Fruit fly (Drosophila melanogaster) whole organism, embryonic: Measurements from ENCODE around the gene CG5181.
A peak's percentile ranks its signal among the peaks of the same experiment; 100 is the strongest.

ENCODE experiments used
- CG11504 ChIP-seq: fragments of 200-800 bp; sonication (Bioruptor generic); optimal IDR thresholded peaks from 3 replicates; lab custom pipeline; 2019; ENCODE audit warnings: missing biosample characterization, mild to moderate bottlenecking, missing genetic modification characterization, moderate library complexity
- CG12299 ChIP-seq: fragments of 200-800 bp; sonication (Bioruptor generic); optimal IDR thresholded peaks from 2 replicates; lab custom pipeline; 2018; ENCODE audit warnings: missing biosample characterization, mild to moderate bottlenecking, missing genetic modification characterization
- CG13296 ChIP-seq: fragments of 200-800 bp; sonication (Bioruptor generic); optimal IDR thresholded peaks from 3 replicates; lab custom pipeline; 2018; ENCODE audit warnings: missing biosample characterization, mild to moderate bottlenecking, missing genetic modification characterization
- CG13424 ChIP-seq: fragments of 200-800 bp; sonication (Bioruptor generic); optimal IDR thresholded peaks from 2 replicates; lab custom pipeline; 2019; ENCODE audit warnings: missing biosample characterization, mild to moderate bottlenecking, missing genetic modification characterization, moderate library complexity
- CG14014 ChIP-seq: fragments of 200-800 bp; sonication (Bioruptor generic); IDR thresholded peaks from 2 replicates; pipeline ENCODE4 v1.3.6; 2022; ENCODE audit warnings: missing biosample characterization, missing genetic modification characterization
- CG16813 ChIP-seq: fragments of 200-800 bp; sonication (Bioruptor generic); IDR thresholded peaks from 3 replicates; pipeline ENCODE4 v1.3.6; 2022; ENCODE audit warnings: missing biosample characterization, missing genetic modification characterization; ENCODE audit not compliant: partially characterized antibody
- CG17359 ChIP-seq: fragments of 200-800 bp; sonication (Bioruptor generic); optimal IDR thresholded peaks from 3 replicates; lab custom pipeline; 2018; ENCODE audit warnings: missing biosample characterization, mild to moderate bottlenecking, missing genetic modification characterization, moderate library complexity
- CG2129 ChIP-seq: fragments of 200-800 bp; sonication (Bioruptor generic); IDR thresholded peaks from 2 replicates; pipeline ENCODE4 v1.3.6; 2022; ENCODE audit warnings: missing biosample characterization, missing genetic modification characterization; ENCODE audit not compliant: partially characterized antibody
- CG30403 ChIP-seq: fragments of 200-800 bp; sonication (Bioruptor generic); optimal IDR thresholded peaks from 3 replicates; lab custom pipeline; 2016; ENCODE audit warnings: missing biosample characterization, missing genetic modification characterization
- CG3281 ChIP-seq: fragments of 200-800 bp; sonication (Bioruptor generic); optimal IDR thresholded peaks from 3 replicates; lab custom pipeline; 2017; ENCODE audit warnings: missing biosample characterization, mild to moderate bottlenecking, missing genetic modification characterization
- CG3407 ChIP-seq: fragments of 200-800 bp; sonication (Bioruptor generic); optimal IDR thresholded peaks from 2 replicates; lab custom pipeline; 2018; ENCODE audit warnings: missing biosample characterization, mild to moderate bottlenecking, missing genetic modification characterization
- CG42726 ChIP-seq: fragments of 200-800 bp; sonication (Bioruptor generic); IDR thresholded peaks from 2 replicates; pipeline ENCODE4 v1.3.6; 2022; ENCODE audit warnings: missing biosample characterization, missing genetic modification characterization; ENCODE audit not compliant: partially characterized antibody
- CG4360 ChIP-seq: fragments of 200-800 bp; sonication (Bioruptor generic); IDR thresholded peaks from 2 replicates; pipeline ENCODE4 v1.3.6; 2022; ENCODE audit warnings: missing biosample characterization, missing genetic modification characterization
- CG4730 ChIP-seq: fragments of 200-800 bp; sonication (Bioruptor generic); IDR thresholded peaks from 2 replicates; pipeline ENCODE4 v1.3.6; 2022; ENCODE audit warnings: missing biosample characterization, missing genetic modification characterization
- CG4854 ChIP-seq: fragments of 200-800 bp; sonication (Bioruptor generic); optimal IDR thresholded peaks from 2 replicates; lab custom pipeline; 2016; ENCODE audit warnings: missing biosample characterization, missing genetic modification characterization, inconsistent platforms
- CG6175 ChIP-seq: fragments of 200-800 bp; sonication (Bioruptor generic); IDR thresholded peaks from 3 replicates; pipeline ENCODE4 v1.3.6; 2022; ENCODE audit warnings: missing biosample characterization, missing genetic modification characterization
- CG9437 ChIP-seq: fragments of 200-800 bp; sonication (Bioruptor generic); optimal IDR thresholded peaks from 2 replicates; lab custom pipeline; 2018; ENCODE audit warnings: missing biosample characterization, mild to moderate bottlenecking, missing genetic modification characterization
- CG9876 ChIP-seq: fragments of 200-800 bp; sonication (Bioruptor generic); optimal IDR thresholded peaks from 2 replicates; lab custom pipeline; 2016; ENCODE audit warnings: missing biosample characterization, missing genetic modification characterization
- CHES-1-like ChIP-seq: fragments of 200-800 bp; sonication (Bioruptor generic); optimal IDR thresholded peaks from 2 replicates; lab custom pipeline; 2016; ENCODE audit warnings: missing biosample characterization, missing genetic modification characterization
- CkIIα-i1 ChIP-seq: fragments of 200-800 bp; sonication (Bioruptor generic); IDR thresholded peaks from 2 replicates; pipeline ENCODE4 v1.3.6; 2022; ENCODE audit warnings: missing biosample characterization, missing genetic modification characterization
- Deaf1 ChIP-seq: fragments of 200-800 bp; optimal IDR thresholded peaks from 3 replicates; lab custom pipeline; 2019; ENCODE audit warnings: missing biosample characterization, mild to moderate bottlenecking, missing genetic modification characterization, moderate library complexity
- Kr ChIP-seq: fragments of 200-800 bp; sonication (Bioruptor generic); optimal IDR thresholded peaks from 2 replicates; lab custom pipeline; 2017; ENCODE audit warnings: missing biosample characterization, mild to moderate bottlenecking, missing genetic modification characterization
- Lpt ChIP-seq: fragments of >200 bp; optimal IDR thresholded peaks from 2 replicates; lab custom pipeline; 2018; ENCODE audit warnings: missing biosample characterization, missing genetic modification characterization
- NC2α ChIP-seq: fragments of 200-800 bp; sonication (Bioruptor generic); optimal IDR thresholded peaks from 2 replicates; lab custom pipeline; 2016; ENCODE audit warnings: missing biosample characterization, missing genetic modification characterization
- Nf-YB ChIP-seq: fragments of 200-800 bp; sonication (Bioruptor generic); optimal IDR thresholded peaks from 3 replicates; lab custom pipeline; 2019; ENCODE audit warnings: missing biosample characterization, mild to moderate bottlenecking, missing genetic modification characterization, moderate library complexity
- NfI ChIP-seq: fragments of 200-800 bp; sonication (Bioruptor generic); optimal IDR thresholded peaks from 3 replicates; lab custom pipeline; 2018; ENCODE audit warnings: missing biosample characterization, mild to moderate bottlenecking, missing genetic modification characterization, moderate library complexity
- Trl ChIP-seq, 3 experiments: fragments of >200 bp in 2 of 3; fragments of 200-800 bp in 1 of 3; sonication (Bioruptor generic) in 1 of 3; optimal IDR thresholded peaks; 2 replicates in 1 of 3; 3 replicates in 2 of 3; lab custom pipeline; 2016 to 2017; ENCODE audit warnings: missing biosample characterization in 1 of 3, missing genetic modification characterization in 1 of 3
- al ChIP-seq: fragments of 200-800 bp; sonication (Bioruptor generic); IDR thresholded peaks from 2 replicates; pipeline ENCODE4 v1.3.6; 2022; ENCODE audit warnings: missing biosample characterization, missing genetic modification characterization
- aop ChIP-seq: fragments of 200-800 bp; sonication (Bioruptor generic); IDR thresholded peaks from 2 replicates; pipeline ENCODE4 v1.3.6; 2022; ENCODE audit warnings: missing biosample characterization, missing genetic modification characterization
- esg ChIP-seq: fragments of 200-800 bp; sonication (Bioruptor generic); conservative IDR thresholded peaks from 2 replicates; pipeline ENCODE4 v1.3.6; 2022; ENCODE audit warnings: missing biosample characterization, missing genetic modification characterization
- eyg ChIP-seq: fragments of 200-800 bp; sonication (Bioruptor generic); optimal IDR thresholded peaks from 3 replicates; lab custom pipeline; 2016; ENCODE audit warnings: missing biosample characterization, missing genetic modification characterization
- fu2 ChIP-seq: fragments of 200-800 bp; sonication (Bioruptor generic); optimal IDR thresholded peaks from 2 replicates; lab custom pipeline; 2016; ENCODE audit warnings: missing biosample characterization, missing genetic modification characterization
- gem ChIP-seq: fragments of 200-800 bp; sonication (Bioruptor generic); optimal IDR thresholded peaks from 2 replicates; lab custom pipeline; 2019; ENCODE audit warnings: missing biosample characterization, mild to moderate bottlenecking, missing genetic modification characterization, moderate library complexity
- gfzf ChIP-seq: fragments of 200-800 bp; sonication (Bioruptor generic); optimal IDR thresholded peaks from 2 replicates; lab custom pipeline; 2016; ENCODE audit warnings: missing biosample characterization, mild to moderate bottlenecking, missing genetic modification characterization, moderate library complexity
- gro ChIP-seq: fragments of 200-800 bp; sonication (Bioruptor generic); optimal IDR thresholded peaks from 2 replicates; lab custom pipeline; 2016; ENCODE audit warnings: missing biosample characterization, missing genetic modification characterization
- gt ChIP-seq: fragments of 200-800 bp; sonication (Bioruptor generic); IDR thresholded peaks from 2 replicates; pipeline ENCODE4 v1.3.6; 2022; ENCODE audit warnings: missing biosample characterization, missing genetic modification characterization
- knrl ChIP-seq: fragments of 200-800 bp; sonication (Bioruptor generic); IDR thresholded peaks from 3 replicates; pipeline ENCODE4 v1.3.6; 2022; ENCODE audit warnings: missing biosample characterization, missing genetic modification characterization; ENCODE audit not compliant: partially characterized antibody
- lov ChIP-seq, 2 experiments: fragments of 200-800 bp in 1 of 2; fragments of >200 bp in 1 of 2; sonication (Bioruptor generic) in 1 of 2; IDR thresholded peaks in 1 of 2; optimal IDR thresholded peaks in 1 of 2; 2 replicates in 1 of 2; 3 replicates in 1 of 2; pipeline versions ENCODE4 v1.3.6 to Lab custom; 2017 to 2022; ENCODE audit warnings: missing biosample characterization in 1 of 2, missing genetic modification characterization in 1 of 2
- luna ChIP-seq: fragments of 200-800 bp; sonication (Bioruptor generic); optimal IDR thresholded peaks from 2 replicates; lab custom pipeline; 2016; ENCODE audit warnings: missing biosample characterization, missing genetic modification characterization
- maf-S ChIP-seq: fragments of 200-800 bp; sonication (Bioruptor generic); optimal IDR thresholded peaks from 2 replicates; lab custom pipeline; 2016; ENCODE audit warnings: missing biosample characterization, missing genetic modification characterization
- peb ChIP-seq: fragments of 200-800 bp; sonication (Bioruptor generic); IDR thresholded peaks from 2 replicates; pipeline ENCODE4 v1.3.6; 2022; ENCODE audit warnings: missing biosample characterization, missing genetic modification characterization
- rib ChIP-seq: fragments of 200-800 bp; sonication (Bioruptor generic); IDR thresholded peaks from 2 replicates; pipeline ENCODE4 v1.3.6; 2022; ENCODE audit warnings: missing biosample characterization, missing genetic modification characterization
- sens-2 ChIP-seq: fragments of 200-800 bp; sonication (Bioruptor generic); IDR thresholded peaks from 2 replicates; pipeline ENCODE4 v1.3.6; 2022; ENCODE audit warnings: missing biosample characterization, missing genetic modification characterization
- sima ChIP-seq: fragments of 200-800 bp; sonication (Bioruptor generic); optimal IDR thresholded peaks from 2 replicates; lab custom pipeline; 2016; ENCODE audit warnings: missing biosample characterization, missing genetic modification characterization
- sob ChIP-seq: fragments of 200-800 bp; sonication (Bioruptor generic); IDR thresholded peaks from 2 replicates; pipeline ENCODE4 v1.3.6; 2022; ENCODE audit warnings: missing biosample characterization, missing genetic modification characterization
- ssp ChIP-seq: fragments of 200-800 bp; sonication (Bioruptor generic); IDR thresholded peaks from 2 replicates; pipeline ENCODE4 v1.3.6; 2022; ENCODE audit warnings: missing biosample characterization, missing genetic modification characterization
- sug ChIP-seq: fragments of 200-800 bp; optimal IDR thresholded peaks from 2 replicates; lab custom pipeline; 2019; ENCODE audit warnings: missing biosample characterization, mild to moderate bottlenecking, missing genetic modification characterization, moderate library complexity
- vvl ChIP-seq: fragments of 200-800 bp; sonication (Bioruptor generic); IDR thresholded peaks from 2 replicates; pipeline ENCODE4 v1.3.6; 2022; ENCODE audit warnings: missing biosample characterization, missing genetic modification characterization
- zfh1 ChIP-seq: fragments of 200-800 bp; sonication (Bioruptor generic); IDR thresholded peaks from 3 replicates; pipeline ENCODE4 v1.3.6; 2022; ENCODE audit warnings: missing biosample characterization, missing genetic modification characterization

Gene CG5181

DNA sequence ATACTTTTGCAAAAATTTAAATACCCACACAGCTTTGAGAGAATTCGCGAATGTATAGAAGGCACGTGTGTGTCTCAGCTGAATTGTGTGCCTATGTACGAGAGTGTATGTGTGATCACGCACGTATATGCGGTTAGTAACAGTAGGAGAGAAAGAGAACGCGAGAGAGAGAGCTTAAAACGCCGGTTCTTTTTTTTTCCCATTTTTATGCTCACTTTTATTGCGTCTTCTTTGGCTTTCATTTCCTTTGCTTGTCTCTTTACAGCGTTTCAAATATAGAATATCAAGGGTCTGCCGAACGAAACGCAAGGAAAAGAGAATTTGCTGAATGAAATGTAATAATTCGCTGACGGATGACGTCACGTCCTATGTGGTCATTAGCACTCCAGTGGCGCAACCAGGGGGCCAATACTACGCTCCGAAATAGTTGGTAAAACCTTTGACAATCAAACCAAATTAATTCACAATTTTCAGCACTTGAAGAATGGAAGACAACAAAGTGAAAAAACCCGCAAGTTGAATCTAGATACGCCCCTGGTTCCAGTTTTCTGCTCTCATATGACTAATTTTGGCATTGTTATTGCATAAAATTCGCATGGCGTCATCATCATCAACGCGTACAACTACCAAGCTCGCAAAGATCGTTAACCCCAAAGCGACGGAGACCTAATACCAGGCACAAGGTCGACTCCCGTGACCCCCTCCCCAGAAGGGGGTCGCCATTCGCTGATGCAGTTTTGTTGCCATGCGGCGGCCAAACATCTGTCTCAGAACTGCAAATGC is 15.5 kb upstream of the CG5181 start (continued):
- TF ChIP-seq CG4854 (no peak), Lpt (GFP tag; lab: Kevin White, UChicago) (no peak), CG4360 (GFP tag; lab: Robert Waterston, UW) (no peak; the same call in 1 of the 2 replicates), CHES-1-like (GFP tag; lab: Kevin White, UChicago) (peak; percentile 78), CkIIα-i1 (no peak), CG9876 (GFP tag; lab: Kevin White, UChicago) (peak; percentile 52), Trl (optimal IDR thresholded peaks at IDR 0.05; lab: Kevin White, UChicago) (peak; percentile 52 to 85), Trl (GFP tag; optimal IDR thresholded peaks at IDR 0.05; lab: Kevin White, UChicago) (peak; percentile 42), Kr (GFP tag; lab: Kevin White, UChicago) (no peak), gro (GFP tag; lab: Kevin White, UChicago) (peak; percentile 88), sug (tag; lab: Kevin White, UChicago) (peak; percentile 42), sob (GFP tag; lab: Robert Waterston, UW) (peak; percentile 77), CG12299 (tag; lab: Kevin White, UChicago) (no peak), CG13296 (GFP tag; lab: Kevin White, UChicago) (no peak), gfzf (GFP tag; lab: Kevin White, UChicago) (no peak), CG30403 (GFP tag; lab: Kevin White, UChicago) (peak; percentile 58), CG9437 (GFP tag; lab: Kevin White, UChicago) (no peak), luna (GFP tag; lab: Kevin White, UChicago) (peak; percentile 76), CG14014 (peak; percentile 81), CG13424 (tag; lab: Kevin White, UChicago) (peak; percentile 26), CG6175 (0 out of 3 replicates have a peak, but pooled peaks have one; percentile 50), Nf-YB (GFP tag; lab: Kevin White, UChicago) (no peak), CG3281 (GFP tag; lab: Kevin White, UChicago) (peak; percentile 82), gt (GFP tag; lab: Robert Waterston, UW) (no peak), CG3407 (GFP tag; lab: Kevin White, UChicago) (no peak), esg (GFP tag; lab: Robert Waterston, UW) (peak; percentile 28; the same call in 1 of the 2 replicates), knrl (GFP tag; lab: Robert Waterston, UW) (no peak), vvl (GFP tag; lab: Robert Waterston, UW) (peak; percentile 68; the same call in 1 of the 2 replicates), NC2α (GFP tag; lab: Kevin White, UChicago) (peak; percentile 1), CG2129 (GFP tag; lab: Robert Waterston, UW) (no peak), aop (no peak), al (peak; percentile 84), CG11504 (peak; percentile 9), CG16813 (GFP tag; lab: Robert Waterston, UW) (no peak), CG4730 (GFP tag; lab: Robert Waterston, UW) (peak; percentile 43; the same call in 1 of the 2 replicates), Deaf1 (tag; lab: Kevin White, UChicago) (no peak), rib (GFP tag; lab: Robert Waterston, UW) (peak; percentile 75), sens-2 (GFP tag; lab: Robert Waterston, UW) (no peak), lov (optimal IDR thresholded peaks at IDR 0.05; lab: Kevin White, UChicago) (no peak), lov (GFP tag; IDR thresholded peaks at IDR 0.05; lab: Robert Waterston, UW) (no peak), fu2 (peak; percentile 75), gem (tag; lab: Kevin White, UChicago) (peak; percentile 67), eyg (peak; percentile 26), ssp (GFP tag; lab: Robert Waterston, UW) (no peak), CG17359 (tag; lab: Kevin White, UChicago) (peak; percentile 12), maf-S (peak; percentile 59), sima (no peak), NfI (GFP tag; lab: Kevin White, UChicago) (peak; percentile 38), zfh1 (0 out of 3 replicates have a peak, but pooled peaks have one; percentile 9), peb (GFP tag; lab: Robert Waterston, UW) (no peak), CG42726 (no peak)
